Worm (Caenorhabditis elegans) whole organism, dauer: ENCODE results near the gene gcy-22.

Source experiments
- unc-62 ChIP-seq: sonication (generic microtip); optimal IDR thresholded peaks from 2 replicates; lab custom pipeline; 2017; ENCODE audit warnings: missing biosample characterization, missing genetic modification reagents, missing genetic modification characterization

The gcy-22 gene

ce11 chrV:20824962-20825609 is at the start of gene gcy-22, which contains the start of gene grl-14:
gcy-22 (minus strand) TSS chrV:20825062.
grl-14 (plus strand) TSS chrV:20825559.
- no peak for TF ChIP-seq unc-62

ce11 chrV:20873144-20873543 is 48.3 kb upstream of the gcy-22 start:
- TF ChIP-seq unc-62 = no peak

ce11 chrV:20871194-20871593 is 46.3 kb upstream of the gcy-22 start:
- no peak for TF ChIP-seq unc-62

- no peak for TF ChIP-seq unc-62
Measured at ce11 chrV:20870633-20871032, 45.8 kb upstream of the gcy-22 start.

ce11 chrV:20868329-20868728 is 43.5 kb upstream of the gcy-22 start, which contains the start of gene F31D4.8:
F31D4.8 (minus strand) TSS chrV:20868429.
- TF ChIP-seq unc-62 = no peak

ce11 chrV:20866406-20866805 is 41.5 kb upstream of the gcy-22 start:
- no peak for TF ChIP-seq unc-62

- no peak for TF ChIP-seq unc-62
Measured at ce11 chrV:20862681-20863080, 37.8 kb upstream of the gcy-22 start, which contains the start of gene twk-35. twk-35 (plus strand) TSS chrV:20862981.

ce11 chrV:20861080-20861479 is 36.2 kb upstream of the gcy-22 start, which contains the start of gene try-4:
try-4 (minus strand) TSS chrV:20861153.
- no peak for TF ChIP-seq unc-62

ce11 chrV:20853581-20854161 is 28.8 kb upstream of the gcy-22 start, which contains the start of gene F31D4.5:
F31D4.5 (plus strand) TSS chrV:20854071.
- no peak for TF ChIP-seq unc-62

ce11 chrV:20851847-20852386 is 27.1 kb upstream of the gcy-22 start, which contains the start of gene ndua-1:
ndua-1 (minus strand) TSS chrV:20851897.
- no peak for TF ChIP-seq unc-62

- TF ChIP-seq unc-62 = no peak
Measured at ce11 chrV:20850580-20850979, 25.7 kb upstream of the gcy-22 start, which contains the start of gene clec-264. clec-264 (minus strand) TSS chrV:20850701.

- no peak for TF ChIP-seq unc-62
Measured at ce11 chrV:20847743-20848229, 22.9 kb upstream of the gcy-22 start.

- no peak for TF ChIP-seq unc-62
Measured at ce11 chrV:20845524-20846208, 20.8 kb upstream of the gcy-22 start, which contains the start of the genes F31D4.2 and fkb-6. F31D4.2 (minus strand) TSS chrV:20845546. fkb-6 (plus strand) TSS chrV:20846158.

- TF ChIP-seq unc-62 = no peak
Measured at ce11 chrV:20841484-20841883, 16.6 kb upstream of the gcy-22 start.

- TF ChIP-seq unc-62 = no peak
Measured at ce11 chrV:20838565-20838964, 13.7 kb upstream of the gcy-22 start, which contains the start of gene exos-7. exos-7 (plus strand) TSS chrV:20838865.

- TF ChIP-seq unc-62 = no peak
Measured at ce11 chrV:20837765-20838164, 12.9 kb upstream of the gcy-22 start, which contains the start of gene mrps-12. mrps-12 (plus strand) TSS chrV:20838080.

- TF ChIP-seq unc-62 = no peak
Measured at ce11 chrV:20832554-20832963, 7.7 kb upstream of the gcy-22 start.
